Fruit fly (Drosophila melanogaster) whole organism, larva: ENCODE measurements around the gene CG46310.

Experiments used
- noc ChIP-seq: fragments of 200-800 bp; sonication (Bioruptor generic); optimal IDR thresholded peaks from 3 replicates; lab custom pipeline; 2019; ENCODE audit warnings: missing biosample characterization, mild to moderate bottlenecking, missing genetic modification characterization, moderate library complexity

The CG46310 gene

dm6 chr3R:23191108-23191771, 17.6 kb downstream of the CG46310 start:
- TF ChIP-seq noc (tag; lab: Kevin White, UChicago): peak; percentile 39

- no peak for TF ChIP-seq noc (tag; lab: Kevin White, UChicago)
Measured at dm6 chr3R:23192984-23193383, 19.3 kb downstream of the CG46310 start.

dm6 chr3R:23193400-23193799, 19.7 kb downstream of the CG46310 start:
- no peak for TF ChIP-seq noc (tag; lab: Kevin White, UChicago)

- TF ChIP-seq noc (tag; lab: Kevin White, UChicago): no peak
Measured at dm6 chr3R:23195711-23196110, 22.0 kb downstream of the CG46310 start.

dm6 chr3R:23201122-23201521, 27.4 kb downstream of the CG46310 start:
- TF ChIP-seq noc (tag; lab: Kevin White, UChicago): no peak

dm6 chr3R:23203934-23204333, 30.3 kb downstream of the CG46310 start, which contains the start of gene fzo:
fzo (minus strand) TSS chr3R:23204034.
- no peak for TF ChIP-seq noc (tag; lab: Kevin White, UChicago)

- TF ChIP-seq noc (tag; lab: Kevin White, UChicago): no peak
Measured at dm6 chr3R:23207254-23207653, 33.6 kb downstream of the CG46310 start.

- TF ChIP-seq noc (tag; lab: Kevin White, UChicago): peak; percentile 73
Measured at dm6 chr3R:23210243-23211215, 36.9 kb downstream of the CG46310 start.

- TF ChIP-seq noc (tag; lab: Kevin White, UChicago): peak; percentile 86
Measured at dm6 chr3R:23211745-23212254, 38.1 kb downstream of the CG46310 start.

- no peak for TF ChIP-seq noc (tag; lab: Kevin White, UChicago)
Measured at dm6 chr3R:23212764-23213163, 39.1 kb downstream of the CG46310 start.

- TF ChIP-seq noc (tag; lab: Kevin White, UChicago): peak; percentile 81
Measured at dm6 chr3R:23214603-23215433, 41.1 kb downstream of the CG46310 start.

- no peak for TF ChIP-seq noc (tag; lab: Kevin White, UChicago)
Measured at dm6 chr3R:23215434-23215730, 41.7 kb downstream of the CG46310 start.

- no peak for TF ChIP-seq noc (tag; lab: Kevin White, UChicago)
Measured at dm6 chr3R:23217142-23217771, 43.6 kb downstream of the CG46310 start.

dm6 chr3R:23220239-23221002, 46.7 kb downstream of the CG46310 start:
- peak; percentile 15 for TF ChIP-seq noc (tag; lab: Kevin White, UChicago)
